Worm (Caenorhabditis elegans) whole organism, L1 larva: Measurements from ENCODE around the gene gst-26.

ENCODE experiments used
- C04F5.9 ChIP-seq: sonication (generic microtip); optimal IDR thresholded peaks from 2 replicates; lab custom pipeline; 2016; ENCODE audit warnings: missing genetic modification characterization, missing compliant biosample characterization
- C34B4.2 ChIP-seq: sonication (generic microtip); optimal IDR thresholded peaks from 2 replicates; lab custom pipeline; 2017; ENCODE audit warnings: mild to moderate bottlenecking, missing genetic modification characterization, missing compliant biosample characterization
- F16B12.6 ChIP-seq: fragments of 150-350 bp; optimal IDR thresholded peaks from 2 replicates; lab custom pipeline; 2014; ENCODE audit warnings: missing biosample characterization, missing genetic modification characterization
- alr-1 ChIP-seq: fragments of 200-800 bp; sonication (Bioruptor generic); optimal IDR thresholded peaks from 2 replicates; lab custom pipeline; 2018; ENCODE audit warnings: borderline replicate concordance, mild to moderate bottlenecking, missing genetic modification characterization, missing compliant biosample characterization
- aly-2 ChIP-seq: fragments of 150-350 bp; optimal IDR thresholded peaks from 2 replicates; lab custom pipeline; 2014; ENCODE audit warnings: missing biosample characterization, missing genetic modification characterization
- ama-1 ChIP-seq: fragments of 150-350 bp; optimal IDR thresholded peaks from 2 replicates; lab custom pipeline; 2014
- blmp-1 ChIP-seq: fragments of 150-350 bp; optimal IDR thresholded peaks from 2 replicates; lab custom pipeline; 2014; ENCODE audit warnings: missing biosample characterization, missing genetic modification characterization
- ceh-8 ChIP-seq: fragments of 200-800 bp; sonication (Bioruptor generic); optimal IDR thresholded peaks from 2 replicates; lab custom pipeline; 2018; ENCODE audit warnings: mild to moderate bottlenecking, missing genetic modification characterization, moderate library complexity, missing compliant biosample characterization
- ceh-82 ChIP-seq, 3 experiments: fragments of 150-350 bp in 1 of 3; sonication (generic microtip) in 2 of 3; optimal IDR thresholded peaks; 2 replicates each; lab custom pipeline; 2014 to 2017; ENCODE audit warnings: missing biosample characterization in 3 of 3, missing genetic modification characterization in 3 of 3
- ceh-88 ChIP-seq: fragments of 200-800 bp; sonication (Bioruptor generic); IDR thresholded peaks from 2 replicates; pipeline ENCODE4 v1.3.6; 2022; ENCODE audit warnings: missing genetic modification characterization, missing compliant biosample characterization
- ceh-90 ChIP-seq: sonication (generic microtip); optimal IDR thresholded peaks from 2 replicates; lab custom pipeline; 2016; ENCODE audit warnings: missing genetic modification characterization, missing compliant biosample characterization
- ces-1 ChIP-seq: fragments of 150-350 bp; optimal IDR thresholded peaks from 2 replicates; lab custom pipeline; 2014; ENCODE audit warnings: missing biosample characterization, missing genetic modification reagents, missing genetic modification characterization
- dpl-1 ChIP-seq, 3 experiments: fragments of 150-350 bp in 2 of 3; sonication (generic microtip) in 1 of 3; optimal IDR thresholded peaks; 2 replicates each; lab custom pipeline; 2014 to 2017; ENCODE audit warnings: missing biosample characterization in 3 of 3, missing genetic modification characterization in 3 of 3, missing genetic modification reagents in 3 of 3
- efl-1 ChIP-seq, 4 experiments: fragments of 150-350 bp; optimal IDR thresholded peaks in 3 of 4; peaks in 1 of 4; 1 replicate in 1 of 4; 2 replicates in 3 of 4; lab custom pipeline; 2014; ENCODE audit warnings: missing biosample characterization in 2 of 4, missing genetic modification characterization in 2 of 4, missing genetic modification reagents in 2 of 4
- egl-27 ChIP-seq, 2 experiments: fragments of 150-350 bp in 1 of 2; sonication (generic microtip); optimal IDR thresholded peaks; 3 replicates each; lab custom pipeline; 2017 to 2018; ENCODE audit warnings: missing biosample characterization in 2 of 2, missing genetic modification characterization in 2 of 2, missing genetic modification reagents in 2 of 2
- elt-2 ChIP-seq: sonication (generic microtip); optimal IDR thresholded peaks from 2 replicates; lab custom pipeline; 2016; ENCODE audit warnings: missing genetic modification characterization, mild to moderate bottlenecking, inconsistent platforms, missing compliant biosample characterization, missing genetic modification reagents
- ets-5 ChIP-seq: fragments of 200-800 bp; sonication (Bioruptor generic); IDR thresholded peaks from 2 replicates; pipeline ENCODE4 v1.3.6; 2022; ENCODE audit warnings: missing genetic modification characterization, missing compliant biosample characterization
- fkh-8 ChIP-seq: sonication (generic microtip); optimal IDR thresholded peaks from 2 replicates; lab custom pipeline; 2016; ENCODE audit warnings: mild to moderate bottlenecking, missing genetic modification characterization, missing compliant biosample characterization
- grh-1 ChIP-seq: fragments of 200-800 bp; sonication (Bioruptor generic); IDR thresholded peaks from 2 replicates; pipeline ENCODE4 v1.3.6; 2022; ENCODE audit warnings: missing genetic modification reagents, missing genetic modification characterization, missing compliant biosample characterization
- hpl-2 ChIP-seq: fragments of 150-350 bp; optimal IDR thresholded peaks from 2 replicates; lab custom pipeline; 2014; ENCODE audit warnings: missing biosample characterization, missing genetic modification reagents, missing genetic modification characterization
- irx-1 ChIP-seq: sonication (generic microtip); optimal IDR thresholded peaks from 2 replicates; lab custom pipeline; 2016; ENCODE audit warnings: missing genetic modification characterization, missing compliant biosample characterization
- isw-1 ChIP-seq: fragments of 200-800 bp; sonication (Bioruptor generic); IDR thresholded peaks from 2 replicates; pipeline ENCODE4 v1.3.6; 2022; ENCODE audit warnings: missing genetic modification characterization, missing compliant biosample characterization
- jun-1 ChIP-seq: fragments of 150-350 bp; optimal IDR thresholded peaks from 2 replicates; lab custom pipeline; 2014; ENCODE audit warnings: missing biosample characterization, missing genetic modification reagents, missing genetic modification characterization
- lin-14 ChIP-seq: fragments of 200-800 bp; sonication (Bioruptor generic); optimal IDR thresholded peaks from 2 replicates; lab custom pipeline; 2018; ENCODE audit warnings: mild to moderate bottlenecking, missing genetic modification characterization, moderate library complexity, missing compliant biosample characterization
- lin-35 ChIP-seq, 2 experiments: fragments of 150-350 bp; optimal IDR thresholded peaks; 2 replicates each; lab custom pipeline; 2014; ENCODE audit warnings: missing biosample characterization in 2 of 2, missing genetic modification characterization in 2 of 2, missing genetic modification reagents in 2 of 2
- lin-39 ChIP-seq: fragments of 150-350 bp; optimal IDR thresholded peaks from 2 replicates; lab custom pipeline; 2014; ENCODE audit warnings: missing biosample characterization, missing genetic modification reagents, missing genetic modification characterization
- lir-3 ChIP-seq: sonication (generic microtip); optimal IDR thresholded peaks from 2 replicates; lab custom pipeline; 2016; ENCODE audit warnings: mild to moderate bottlenecking, missing genetic modification characterization, moderate library complexity, missing compliant biosample characterization; ENCODE audit not compliant: poor library complexity
- lsy-2 ChIP-seq, 2 experiments: fragments of 150-350 bp; optimal IDR thresholded peaks; 2 replicates each; lab custom pipeline; 2014; ENCODE audit warnings: missing biosample characterization in 2 of 2, missing genetic modification characterization in 2 of 2
- mdl-1 ChIP-seq, 2 experiments: fragments of 150-350 bp; optimal IDR thresholded peaks; 2 replicates each; lab custom pipeline; 2014 to 2017; ENCODE audit warnings: missing biosample characterization in 2 of 2, missing genetic modification characterization in 2 of 2, inconsistent platforms in 1 of 2
- mep-1 ChIP-seq: fragments of 150-350 bp; optimal IDR thresholded peaks from 2 replicates; lab custom pipeline; 2014; ENCODE audit warnings: missing biosample characterization, missing genetic modification characterization
- nhr-12 ChIP-seq: sonication (generic microtip); optimal IDR thresholded peaks from 2 replicates; lab custom pipeline; 2017; ENCODE audit warnings: missing biosample characterization, missing genetic modification characterization
- nhr-19 ChIP-seq: fragments of 200-800 bp; sonication (Bioruptor generic); conservative IDR thresholded peaks from 2 replicates; pipeline ENCODE4 v1.3.6; 2022; ENCODE audit warnings: missing genetic modification characterization, missing compliant biosample characterization
- nhr-237 ChIP-seq: fragments of 150-350 bp; optimal IDR thresholded peaks from 2 replicates; lab custom pipeline; 2014; ENCODE audit warnings: missing biosample characterization, missing genetic modification characterization
- nhr-47 ChIP-seq: sonication (generic microtip); optimal IDR thresholded peaks from 2 replicates; lab custom pipeline; 2016; ENCODE audit warnings: mild to moderate bottlenecking, missing genetic modification characterization, moderate library complexity, missing compliant biosample characterization
- nhr-71 ChIP-seq: sonication (generic microtip); optimal IDR thresholded peaks from 2 replicates; lab custom pipeline; 2016; ENCODE audit warnings: mild to moderate bottlenecking, missing genetic modification characterization, moderate library complexity, missing compliant biosample characterization
- nhr-76 ChIP-seq: sonication (generic microtip); optimal IDR thresholded peaks from 2 replicates; lab custom pipeline; 2017; ENCODE audit warnings: missing biosample characterization, missing genetic modification characterization
- nhr-90 ChIP-seq: sonication (generic microtip); optimal IDR thresholded peaks from 2 replicates; lab custom pipeline; 2016; ENCODE audit warnings: mild to moderate bottlenecking, missing genetic modification characterization, missing compliant biosample characterization; ENCODE audit not compliant: poor library complexity
- pax-3 ChIP-seq: fragments of 200-800 bp; sonication (Bioruptor generic); optimal IDR thresholded peaks from 2 replicates; lab custom pipeline; 2018; ENCODE audit warnings: mild to moderate bottlenecking, missing genetic modification characterization, moderate library complexity, missing compliant biosample characterization
- pqm-1 ChIP-seq: sonication (generic microtip); optimal IDR thresholded peaks from 3 replicates; lab custom pipeline; 2017; ENCODE audit warnings: missing biosample characterization, missing genetic modification characterization
- rnt-1 ChIP-seq: sonication (generic microtip); optimal IDR thresholded peaks from 2 replicates; lab custom pipeline; 2016; ENCODE audit warnings: mild to moderate bottlenecking, missing genetic modification characterization, moderate library complexity, missing compliant biosample characterization
- skn-1 ChIP-seq: fragments of 150-350 bp; optimal IDR thresholded peaks from 2 replicates; lab custom pipeline; 2014; ENCODE audit warnings: missing biosample characterization, missing genetic modification characterization
- snpc-4 ChIP-seq: fragments of 150-350 bp; optimal IDR thresholded peaks from 2 replicates; lab custom pipeline; 2014; ENCODE audit warnings: missing biosample characterization, missing genetic modification characterization
- sptf-1 ChIP-seq: fragments of 150-350 bp; optimal IDR thresholded peaks from 2 replicates; lab custom pipeline; 2014; ENCODE audit warnings: missing biosample characterization, missing genetic modification characterization
- sup-37 ChIP-seq: fragments of 200-800 bp; sonication (Bioruptor generic); optimal IDR thresholded peaks from 2 replicates; lab custom pipeline; 2018; ENCODE audit warnings: mild to moderate bottlenecking, missing genetic modification characterization, missing compliant biosample characterization
- swsn-7 ChIP-seq: sonication (generic microtip); optimal IDR thresholded peaks from 2 replicates; lab custom pipeline; 2016; ENCODE audit warnings: missing genetic modification characterization, missing compliant biosample characterization
- tbx-2 ChIP-seq: sonication (generic microtip); optimal IDR thresholded peaks from 2 replicates; lab custom pipeline; 2016; ENCODE audit warnings: missing genetic modification characterization, missing compliant biosample characterization
- tlp-1 ChIP-seq: fragments of 150-350 bp; optimal IDR thresholded peaks from 2 replicates; lab custom pipeline; 2014; ENCODE audit warnings: missing biosample characterization, missing genetic modification characterization
- unc-62 ChIP-seq: fragments of 150-350 bp; optimal IDR thresholded peaks from 2 replicates; lab custom pipeline; 2014; ENCODE audit warnings: missing biosample characterization, missing genetic modification reagents, missing genetic modification characterization
- unc-98 ChIP-seq: fragments of 200-800 bp; sonication (Bioruptor generic); IDR thresholded peaks from 2 replicates; pipeline ENCODE4 v1.3.6; 2022; ENCODE audit warnings: missing genetic modification characterization, missing compliant biosample characterization
- vab-15 ChIP-seq: sonication (generic microtip); optimal IDR thresholded peaks from 2 replicates; lab custom pipeline; 2017; ENCODE audit warnings: missing genotype, mild to moderate bottlenecking, missing genetic modification characterization, missing compliant biosample characterization
- xbp-1 ChIP-seq: sonication (generic microtip); optimal IDR thresholded peaks from 2 replicates; lab custom pipeline; 2016; ENCODE audit warnings: missing genetic modification characterization, missing compliant biosample characterization
- ztf-11 ChIP-seq, 2 experiments: sonication (generic microtip); optimal IDR thresholded peaks; 2 replicates each; lab custom pipeline; 2016 to 2017; ENCODE audit warnings: missing genetic modification characterization in 2 of 2, missing biosample characterization in 1 of 2, missing compliant biosample characterization in 1 of 2

gst-26 gene

ce11 chrII:15212260-15212914, 48.0 kb upstream of the gst-26 start (continued):
- TF ChIP-seq jun-1 (tag; lab: Kevin White, UChicago) (no peak), nhr-90 (tag; lab: Kevin White, UChicago) (peak; percentile 44), egl-27 (tag; optimal IDR thresholded peaks at IDR 0.05; lab: Kevin White, UChicago) (no peak), unc-98 (no peak), mep-1 (peak; percentile 66), swsn-7 (tag; lab: Kevin White, UChicago) (no peak), lin-14 (peak; percentile 80), grh-1 (GFP tag; lab: Robert Waterston, UW) (peak; percentile 79), tbx-2 (tag; lab: Kevin White, UChicago) (peak; percentile 65), skn-1 (tag; lab: Kevin White, UChicago) (peak; percentile 49), elt-2 (tag; lab: Kevin White, UChicago) (no peak), ama-1 (lab: Kevin White, UChicago) (no peak), efl-1 (optimal IDR thresholded peaks at IDR 0.05; lab: Kevin White, UChicago) (peak in 1 of 2 experiments; percentile 29), efl-1 (GFP tag; optimal IDR thresholded peaks at IDR 0.05 in 1 of 2; lab: Kevin White, UChicago) (peak in 1 of 2 experiments; percentile 90), blmp-1 (tag; lab: Kevin White, UChicago) (peak; percentile 87), C34B4.2 (tag; lab: Kevin White, UChicago) (no peak), C04F5.9 (tag; lab: Kevin White, UChicago) (no peak), aly-2 (tag; lab: Kevin White, UChicago) (no peak), lin-35 (GFP tag; optimal IDR thresholded peaks at IDR 0.05; lab: Kevin White, UChicago) (peak in 1 of 2 experiments; percentile 75), nhr-237 (tag; lab: Kevin White, UChicago) (no peak), nhr-47 (peak; percentile 41), ceh-90 (tag; lab: Kevin White, UChicago) (no peak), vab-15 (tag; lab: Kevin White, UChicago) (no peak), sup-37 (no peak), F16B12.6 (no peak), nhr-71 (tag; lab: Kevin White, UChicago) (peak; percentile 83), xbp-1 (peak; percentile 35), mdl-1 (tag; optimal IDR thresholded peaks at IDR 0.05; lab: Kevin White, UChicago) (peak in 1 of 2 experiments; percentile 20), lir-3 (peak; percentile 69), ces-1 (GFP tag; lab: Kevin White, UChicago) (no peak), lin-39 (tag; lab: Kevin White, UChicago) (no peak), nhr-12 (tag; lab: Kevin White, UChicago) (no peak), irx-1 (tag; lab: Kevin White, UChicago) (no peak), rnt-1 (tag; lab: Kevin White, UChicago) (peak; percentile 1), pax-3 (no peak), lsy-2 (tag; optimal IDR thresholded peaks at IDR 0.05; lab: Kevin White, UChicago) (peak in 1 of 2 experiments; percentile 70), pqm-1 (tag; lab: Kevin White, UChicago) (no peak), nhr-76 (tag; lab: Kevin White, UChicago) (no peak), snpc-4 (tag; lab: Kevin White, UChicago) (no peak), ceh-88 (no peak), fkh-8 (tag; lab: Kevin White, UChicago) (no peak), ets-5 (GFP tag; lab: Robert Waterston, UW) (no peak), alr-1 (tag; lab: Kevin White, UChicago) (no peak), unc-62 (no peak), ceh-8 (GFP tag; lab: Kevin White, UChicago) (no peak), isw-1 (no peak), dpl-1 (GFP tag; optimal IDR thresholded peaks at IDR 0.05; lab: Kevin White, UChicago) (peak; percentile 7 to 28 (median 8)), hpl-2 (GFP tag; lab: Kevin White, UChicago) (no peak), tlp-1 (tag; lab: Kevin White, UChicago) (no peak), ceh-82 (tag; optimal IDR thresholded peaks at IDR 0.05; lab: Kevin White, UChicago) (peak in 2 of 3 experiments; percentile 11 to 23), sptf-1 (tag; lab: Kevin White, UChicago) (no peak), nhr-19 (peak; percentile 40), ztf-11 (tag; optimal IDR thresholded peaks at IDR 0.05; lab: Kevin White, UChicago) (no peak)
